Worm (Caenorhabditis elegans): ENCODE results near the gene nmur-2.

- TF ChIP-seq lsy-2 (tag; optimal IDR thresholded peaks at IDR 0.05) (no peak), ceh-43 (GFP tag; optimal IDR thresholded peaks at IDR 0.05) (no peak), nhr-28 (tag; optimal IDR thresholded peaks at IDR 0.05) (no peak), nhr-12 (tag; optimal IDR thresholded peaks at IDR 0.05) (no peak), unc-62 (GFP tag; optimal IDR thresholded peaks at IDR 0.05) (no peak), mab-5 (tag; optimal IDR thresholded peaks at IDR 0.05) (no peak)
Observed at ce11 chrII:135166-135565, 10.4 kb upstream of the nmur-2 start, which contains the start of gene K10B4.1.
